Worm (Caenorhabditis elegans): ENCODE measurements around the gene nspa-2.
"Not testable (repeated sequence)": the region's sequence is repeated elsewhere in the genome, so short reads cannot be mapped to it uniquely, and the experiment has no call there.

nspa-2 gene

DNA sequence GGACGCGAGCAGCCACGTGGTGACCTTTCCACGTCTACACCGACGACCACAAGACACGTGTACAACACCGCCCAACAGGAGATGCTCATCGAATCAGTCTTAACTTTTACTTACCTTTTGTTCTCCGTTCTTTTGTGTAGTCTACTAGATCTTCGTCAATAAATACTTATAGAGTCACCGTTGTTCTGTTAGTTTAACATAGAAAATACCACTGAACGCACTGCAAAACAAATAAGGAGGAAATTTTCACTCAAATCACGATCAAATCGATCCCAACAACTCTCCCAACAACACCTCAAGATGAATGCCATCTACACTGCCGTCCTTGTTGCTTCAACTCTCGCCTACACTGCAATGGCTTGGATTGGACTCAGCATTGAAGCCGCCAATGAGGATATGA, at the start of gene nspa-2:
Gene nspa-2 (plus strand): TSS at position 301 of the 400 bp plus-strand sequence.
- TF ChIP-seq hlh-30 (tag; optimal IDR thresholded peaks at IDR 0.05; ENCODE audit: insufficient read depth); pax-1 (tag; optimal IDR thresholded peaks at IDR 0.05); ceh-18 (tag; optimal IDR thresholded peaks at IDR 0.05): not testable (repeated sequence)

DNA sequence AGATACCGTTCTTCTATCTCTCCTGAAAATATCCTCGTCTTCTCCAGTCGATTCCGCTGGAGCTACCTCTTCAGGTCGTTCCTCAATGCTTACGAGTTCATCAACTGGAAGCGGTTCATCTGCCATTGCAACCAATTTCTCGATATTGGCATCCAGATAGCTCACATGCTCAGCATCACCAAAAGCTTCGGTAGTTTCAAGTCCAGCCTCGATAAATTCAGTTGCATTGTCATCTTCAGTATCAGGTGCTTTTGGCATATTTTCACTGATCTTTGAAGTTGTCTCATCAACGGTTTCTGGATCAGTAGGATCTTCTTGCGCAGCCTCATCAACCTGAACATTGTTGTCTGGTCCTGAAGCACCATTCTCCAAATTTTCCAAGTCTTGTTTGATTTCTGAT, 49.2 kb upstream of the nspa-2 start:
- TF ChIP-seq ztf-16 (tag; optimal IDR thresholded peaks at IDR 0.05) (no peak), npax-4 (tag; optimal IDR thresholded peaks at IDR 0.05) (no peak), K09A11.1 (tag; optimal IDR thresholded peaks at IDR 0.05; ENCODE audit: insufficient read depth) (no peak), ceh-6 (GFP tag; optimal IDR thresholded peaks at IDR 0.05) (no peak), C08G9.2 (tag; optimal IDR thresholded peaks at IDR 0.05) (no peak), hlh-13 (GFP tag; optimal IDR thresholded peaks at IDR 0.05) (no peak), ceh-2 (tag; optimal IDR thresholded peaks at IDR 0.05) (no peak)

- TF ChIP-seq elt-2 (tag; optimal IDR thresholded peaks at IDR 0.05) (no peak), T23F11.4 (GFP tag; optimal IDR thresholded peaks at IDR 0.05) (no peak), npax-4 (tag; optimal IDR thresholded peaks at IDR 0.05) (no peak), pat-9 (tag; optimal IDR thresholded peaks at IDR 0.05) (no peak), syd-9 (tag; optimal IDR thresholded peaks at IDR 0.05) (no peak), ceh-14 (tag; optimal IDR thresholded peaks at IDR 0.05) (no peak), ceh-19 (GFP tag; optimal IDR thresholded peaks at IDR 0.05) (no peak), pros-1 (tag; optimal IDR thresholded peaks at IDR 0.05) (no peak), rnt-1 (tag; optimal IDR thresholded peaks at IDR 0.05) (peak; percentile 78), madf-2 (tag; optimal IDR thresholded peaks at IDR 0.05) (peak; percentile 8), hlh-8 (tag; optimal IDR thresholded peaks at IDR 0.05) (no peak), pqm-1 (tag; optimal IDR thresholded peaks at IDR 0.05) (no peak), K09A11.1 (tag; optimal IDR thresholded peaks at IDR 0.05; ENCODE audit: insufficient read depth) (no peak), K02D7.2 (tag; optimal IDR thresholded peaks at IDR 0.05) (no peak), unc-86 (tag; optimal IDR thresholded peaks at IDR 0.05) (no peak), ceh-2 (tag; optimal IDR thresholded peaks at IDR 0.05) (no peak), unc-55 (GFP tag; optimal IDR thresholded peaks at IDR 0.05) (peak; percentile 45), nhr-11 (tag; optimal IDR thresholded peaks at IDR 0.05) (no peak), zip-5 (tag; optimal IDR thresholded peaks at IDR 0.05) (no peak), ceh-18 (tag; optimal IDR thresholded peaks at IDR 0.05) (peak; percentile 6), sox-4 (tag; optimal IDR thresholded peaks at IDR 0.05) (no peak), hlh-30 (tag; optimal IDR thresholded peaks at IDR 0.05; ENCODE audit: insufficient read depth) (peak; percentile 83), ttx-3 (tag; optimal IDR thresholded peaks at IDR 0.05) (no peak)
These were observed 43.5 kb upstream of the nspa-2 start, which contains the start of gene ret-1 for ce11 chrV:14847291-14847915. Gene ret-1 (minus strand): TSS chrV:14847413.

DNA sequence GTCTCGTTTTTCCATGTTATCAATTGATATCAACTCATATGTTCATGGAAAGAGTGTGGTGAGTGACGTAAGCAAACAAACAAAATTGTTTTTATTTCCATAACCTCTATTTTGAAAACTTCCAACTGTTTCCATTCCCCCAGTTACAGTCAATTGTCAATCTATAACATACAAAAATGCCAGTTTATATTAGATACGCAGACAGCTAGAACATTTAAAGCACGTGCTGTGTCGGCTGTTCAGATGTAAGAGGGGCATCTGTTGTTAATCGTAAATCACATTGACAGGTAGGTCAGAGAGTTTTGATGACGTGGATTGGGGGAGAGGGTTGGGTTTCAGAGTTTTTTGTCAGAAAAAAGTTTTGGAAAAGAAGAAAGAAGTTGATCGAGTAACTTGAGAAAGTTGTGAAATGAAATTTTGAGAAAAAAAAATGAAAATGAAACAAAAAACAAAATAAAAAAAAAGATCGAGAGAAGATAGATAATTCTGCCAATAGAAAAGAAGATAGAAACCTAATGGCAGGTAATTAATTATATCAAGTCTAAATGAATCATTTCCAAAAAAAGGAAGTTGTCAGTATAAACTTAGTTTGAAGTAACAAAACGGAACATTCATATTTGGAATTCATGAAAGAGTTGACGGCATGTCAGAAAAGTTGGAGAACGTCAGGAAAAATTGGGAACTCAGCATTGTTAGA, 42.2 kb upstream of the nspa-2 start:
- TF ChIP-seq ceh-19 (GFP tag; optimal IDR thresholded peaks at IDR 0.05): no peak
- TF ChIP-seq ceh-14 (tag; optimal IDR thresholded peaks at IDR 0.05): no peak
- peak; percentile 99 for TF ChIP-seq unc-55 (GFP tag; optimal IDR thresholded peaks at IDR 0.05)
- TF ChIP-seq rnt-1 (tag; optimal IDR thresholded peaks at IDR 0.05): peak; percentile 36
- peak; percentile 31 for TF ChIP-seq nfya-1 (tag; optimal IDR thresholded peaks at IDR 0.05)
- peak; percentile 13 for TF ChIP-seq hlh-8 (tag; optimal IDR thresholded peaks at IDR 0.05)
- TF ChIP-seq tbx-2 (tag; optimal IDR thresholded peaks at IDR 0.05): no peak
- TF ChIP-seq syd-9 (tag; optimal IDR thresholded peaks at IDR 0.05): no peak
- TF ChIP-seq pax-1 (tag; optimal IDR thresholded peaks at IDR 0.05): no peak
- TF ChIP-seq ceh-18 (tag; optimal IDR thresholded peaks at IDR 0.05): peak; percentile 61
- TF ChIP-seq K02D7.2 (tag; optimal IDR thresholded peaks at IDR 0.05): no peak
- TF ChIP-seq ceh-22 (tag; optimal IDR thresholded peaks at IDR 0.05): no peak
- no peak for TF ChIP-seq fkh-6 (tag; optimal IDR thresholded peaks at IDR 0.05)
- TF ChIP-seq hlh-30 (tag; optimal IDR thresholded peaks at IDR 0.05; ENCODE audit: insufficient read depth): peak; percentile 87
- TF ChIP-seq elt-4 (tag; optimal IDR thresholded peaks at IDR 0.05): no peak
